Worm (Caenorhabditis elegans) whole organism, early embryonic: ENCODE results near the gene W04E12.2.

Experiments
- F13C5.2 ChIP-seq: sonication (generic microtip); optimal IDR thresholded peaks from 2 replicates; lab custom pipeline; 2017; ENCODE audit warnings: mild to moderate bottlenecking, missing genetic modification characterization, inconsistent platforms, missing compliant biosample characterization
- ama-1 ChIP-seq: fragments of 150-350 bp; optimal IDR thresholded peaks from 2 replicates; lab custom pipeline; 2014
- ets-7 ChIP-seq: sonication (generic microtip); optimal IDR thresholded peaks from 2 replicates; lab custom pipeline; 2016; ENCODE audit warnings: missing genotype, missing genetic modification characterization, missing compliant biosample characterization
- flt-1 ChIP-seq: fragments of 200-800 bp; sonication (Bioruptor generic); IDR thresholded peaks from 2 replicates; pipeline ENCODE4 v1.3.6; 2022; ENCODE audit warnings: missing genetic modification characterization, missing compliant biosample characterization
- pes-1 ChIP-seq: fragments of 200-800 bp; sonication (Bioruptor generic); IDR thresholded peaks from 2 replicates; pipeline ENCODE4 v1.3.6; 2022; ENCODE audit warnings: missing genetic modification reagents, missing genetic modification characterization, missing compliant biosample characterization
- sea-1 ChIP-seq: fragments of 200-800 bp; sonication (Bioruptor generic); conservative IDR thresholded peaks from 2 replicates; pipeline ENCODE4 v1.3.6; 2022; ENCODE audit warnings: missing genetic modification characterization, missing compliant biosample characterization
- tra-4 ChIP-seq: sonication (generic microtip); optimal IDR thresholded peaks from 2 replicates; lab custom pipeline; 2017; ENCODE audit warnings: missing genetic modification characterization, missing compliant biosample characterization

ce11 chrV:19777227-19777626 lies 36.3 kb upstream of the W04E12.2 start, which contains the start of gene fbxa-118:
- no peak for TF ChIP-seq ets-7
- TF ChIP-seq ama-1 (lab: Kevin White, UChicago), result no peak
- TF ChIP-seq F13C5.2 (tag; lab: Kevin White, UChicago), result no peak
- no peak for TF ChIP-seq sea-1
- no peak for TF ChIP-seq flt-1 (GFP tag; lab: Robert Waterston, UW)
- TF ChIP-seq pes-1 (GFP tag; lab: Robert Waterston, UW), result no peak
- TF ChIP-seq tra-4 (tag; lab: Kevin White, UChicago), result no peak
